Worm (Caenorhabditis elegans) whole organism, L4 larva: ENCODE results near the gene srw-67.

Experiments
- dmd-8 ChIP-seq: fragments of 200-800 bp; sonication (Bioruptor generic); IDR thresholded peaks from 2 replicates; pipeline ENCODE4 v1.3.6; 2022; ENCODE audit warnings: missing genetic modification characterization, missing compliant biosample characterization
- fkh-10 ChIP-seq: fragments of 150-350 bp; optimal IDR thresholded peaks from 2 replicates; lab custom pipeline; 2014; ENCODE audit warnings: missing biosample characterization, missing genetic modification reagents, missing genetic modification characterization
- lin-15B ChIP-seq: fragments of 150-350 bp; sonication (generic microtip); optimal IDR thresholded peaks from 3 replicates; lab custom pipeline; 2014; ENCODE audit warnings: missing biosample characterization, missing genetic modification characterization
- nhr-111 ChIP-seq: fragments of 200-800 bp; sonication (Bioruptor generic); optimal IDR thresholded peaks from 2 replicates; lab custom pipeline; 2018; ENCODE audit warnings: mild to moderate bottlenecking, missing genetic modification characterization, missing compliant biosample characterization
- pha-4 ChIP-seq, 2 experiments: fragments of 150-350 bp in 1 of 2; fragments of 200-800 bp in 1 of 2; sonication (Bioruptor generic) in 1 of 2; IDR thresholded peaks in 1 of 2; optimal IDR thresholded peaks in 1 of 2; 2 replicates each; pipeline versions ENCODE4 v1.3.6 to Lab custom; 2014 to 2022; ENCODE audit warnings: missing genetic modification characterization in 2 of 2, missing genetic modification reagents in 2 of 2, missing biosample characterization in 1 of 2, missing compliant biosample characterization in 1 of 2
- ztf-11 ChIP-seq: fragments of 150-350 bp; optimal IDR thresholded peaks from 2 replicates; lab custom pipeline; 2014; ENCODE audit warnings: missing biosample characterization, missing genetic modification characterization

- TF ChIP-seq nhr-111 (GFP tag; lab: Kevin White, UChicago), result no peak
- TF ChIP-seq fkh-10 (GFP tag; lab: Kevin White, UChicago), result no peak
- TF ChIP-seq ztf-11 (tag; lab: Kevin White, UChicago), result no peak
- no peak for TF ChIP-seq lin-15B (tag; lab: Kevin White, UChicago)
- TF ChIP-seq dmd-8 (GFP tag; lab: Robert Waterston, UW), result no peak
- TF ChIP-seq pha-4 (GFP tag; IDR thresholded peaks at IDR 0.05; lab: Robert Waterston, UW), result no peak
- TF ChIP-seq pha-4 (tag; optimal IDR thresholded peaks at IDR 0.05; lab: Kevin White, UChicago), result no peak
Observed at ce11 chrV:7414909-7415308, 2.6 kb upstream of the srw-67 start, which contains the start of gene F18E3.12.
